Worm (Caenorhabditis elegans) whole organism, dauer: ENCODE measurements around the gene vps-15.

ENCODE experiments used
- unc-62 ChIP-seq: sonication (generic microtip); optimal IDR thresholded peaks from 2 replicates; lab custom pipeline; 2017; ENCODE audit warnings: missing biosample characterization, missing genetic modification reagents, missing genetic modification characterization

The vps-15 gene

ce11 chrII:11925203-11925602 is 9.6 kb upstream of the vps-15 start:
- TF ChIP-seq unc-62 (GFP tag; lab: Kevin White, UChicago) = no peak

DNA sequence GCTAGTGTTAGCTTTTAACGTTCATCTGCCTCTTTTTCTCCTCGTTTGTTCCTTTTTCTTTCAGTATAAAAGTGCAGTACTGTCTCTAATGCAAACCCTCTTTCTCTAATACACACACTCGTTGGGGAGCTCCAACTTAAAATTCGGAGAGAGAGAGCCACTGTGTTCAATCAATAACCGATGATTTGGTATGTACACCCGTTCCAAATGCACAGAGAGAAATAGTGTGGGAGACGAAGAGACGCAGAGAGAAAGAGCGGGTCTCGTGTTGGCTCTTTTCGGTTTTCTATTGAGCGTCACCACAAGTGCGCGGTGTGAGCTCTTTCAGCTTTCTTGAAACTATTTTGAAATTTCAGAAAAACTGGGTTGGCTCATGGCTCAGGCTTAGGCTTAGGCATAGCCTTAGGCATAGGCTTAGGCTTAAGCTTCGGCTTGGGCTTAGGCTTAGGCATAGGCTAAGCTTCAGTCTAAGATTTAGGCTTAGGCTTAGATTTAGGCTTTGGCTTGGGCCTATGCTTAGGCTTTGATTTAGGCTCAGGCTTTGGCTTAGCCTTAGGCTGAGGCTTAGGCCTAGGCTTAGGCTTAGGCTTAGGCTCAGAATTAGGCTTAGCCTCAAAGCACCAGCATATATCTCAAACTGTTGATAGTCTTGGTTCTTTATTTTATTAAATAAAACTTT is 8.1 kb upstream of the vps-15 start:
- no peak for TF ChIP-seq unc-62 (GFP tag; lab: Kevin White, UChicago)

- no peak for TF ChIP-seq unc-62 (GFP tag; lab: Kevin White, UChicago)
Measured at ce11 chrII:11922757-11923538, 7.3 kb upstream of the vps-15 start.

DNA sequence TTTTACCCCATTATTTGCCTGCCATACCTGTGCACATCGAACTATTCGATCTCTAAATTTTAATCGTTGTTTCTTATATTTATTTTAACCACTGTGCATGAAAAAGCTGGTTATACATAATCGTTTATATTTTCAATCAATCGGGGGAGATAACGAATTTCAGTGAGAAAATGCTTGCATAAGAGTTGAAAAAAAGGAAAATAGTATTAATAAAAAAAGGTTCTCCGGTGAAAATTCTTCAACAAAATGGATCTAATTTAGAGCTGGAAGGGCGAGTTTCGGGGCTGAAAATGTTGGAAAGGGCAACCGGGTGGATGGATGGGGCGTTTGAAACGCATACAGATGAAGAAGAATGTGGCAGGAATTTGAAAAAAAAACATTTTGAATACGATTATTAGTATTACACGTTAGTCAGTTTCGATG is 1.9 kb upstream of the vps-15 start:
- no peak for TF ChIP-seq unc-62 (GFP tag; lab: Kevin White, UChicago)

DNA sequence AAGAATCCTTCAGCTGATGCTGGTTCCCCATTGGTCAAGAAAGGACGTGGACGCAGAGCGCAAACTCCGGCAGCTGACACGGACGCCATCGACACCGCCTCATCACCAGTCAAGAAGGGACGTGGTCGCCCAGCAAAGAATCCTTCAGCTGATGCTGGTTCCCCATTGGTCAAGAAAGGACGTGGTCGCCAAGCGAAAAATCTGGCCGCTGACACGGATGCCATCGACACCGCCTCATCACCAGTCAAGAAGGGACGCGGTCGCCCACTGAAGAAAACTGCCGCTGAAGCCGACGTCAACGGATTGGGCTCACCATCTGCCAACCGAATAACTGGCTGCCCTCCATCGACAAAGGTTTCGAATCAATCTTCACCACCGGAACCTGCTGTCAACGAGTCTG is 1.3 kb upstream of the vps-15 start:
- no peak for TF ChIP-seq unc-62 (GFP tag; lab: Kevin White, UChicago)

DNA sequence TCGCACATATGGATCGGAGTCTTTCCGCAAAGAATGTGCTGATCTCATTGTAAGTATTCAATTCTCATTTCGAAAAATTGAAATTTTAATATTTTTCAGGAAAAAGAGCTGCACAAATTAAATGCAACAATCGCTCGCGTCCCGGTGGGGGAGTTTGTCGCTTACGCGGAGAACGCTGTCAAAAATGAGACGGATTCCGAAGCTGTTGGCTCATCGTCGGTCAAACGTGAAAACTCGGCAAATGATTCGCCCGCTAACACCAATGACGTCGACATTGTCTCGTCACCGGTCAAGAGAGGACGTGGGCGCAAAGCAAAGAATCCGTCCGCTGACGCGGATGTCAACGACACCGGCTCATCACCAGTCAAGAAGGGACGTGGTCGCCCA is 896 bp upstream of the vps-15 start:
- no peak for TF ChIP-seq unc-62 (GFP tag; lab: Kevin White, UChicago)

- no peak for TF ChIP-seq unc-62 (GFP tag; lab: Kevin White, UChicago)
Measured at ce11 chrII:11914304-11914703, 1.3 kb downstream of the vps-15 start, which contains the start of gene ZK930.7. Gene ZK930.7 (plus strand): TSS chrII:11914604.

ce11 chrII:11910569-11910968 is 5.1 kb downstream of the vps-15 start:
- TF ChIP-seq unc-62 (GFP tag; lab: Kevin White, UChicago) = no peak

- TF ChIP-seq unc-62 (GFP tag; lab: Kevin White, UChicago) = no peak
Measured at ce11 chrII:11906217-11906616, 9.4 kb downstream of the vps-15 start, which contains the start of gene ZK930.4. Gene ZK930.4 (plus strand): TSS chrII:11906517.

ce11 chrII:11905023-11905422 is 10.6 kb downstream of the vps-15 start:
- TF ChIP-seq unc-62 (GFP tag; lab: Kevin White, UChicago) = no peak

DNA sequence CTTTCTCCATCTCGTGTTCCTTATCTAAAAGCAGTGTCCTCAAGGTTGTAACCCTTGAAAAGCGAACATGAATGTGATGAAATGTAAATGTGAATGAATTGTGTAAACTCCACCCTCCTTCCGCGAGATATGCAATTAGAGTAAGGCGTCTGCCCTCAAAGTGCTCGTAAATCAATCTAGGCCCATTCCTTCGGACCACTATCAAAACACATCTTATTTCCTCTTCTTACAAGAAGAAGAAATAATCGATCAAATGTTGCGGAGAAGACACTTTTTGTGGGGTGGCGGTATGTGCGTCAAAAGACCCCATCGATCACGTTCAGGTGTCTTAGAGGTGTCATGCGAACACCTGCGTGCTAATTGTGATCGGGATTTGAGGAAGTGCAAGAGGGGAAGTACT is 13.4 kb downstream of the vps-15 start:
- no peak for TF ChIP-seq unc-62 (GFP tag; lab: Kevin White, UChicago)

ce11 chrII:11901110-11901509 is 14.5 kb downstream of the vps-15 start, which contains the start of gene vab-23:
Gene vab-23 (minus strand): TSS chrII:11901210.
- no peak for TF ChIP-seq unc-62 (GFP tag; lab: Kevin White, UChicago)

DNA sequence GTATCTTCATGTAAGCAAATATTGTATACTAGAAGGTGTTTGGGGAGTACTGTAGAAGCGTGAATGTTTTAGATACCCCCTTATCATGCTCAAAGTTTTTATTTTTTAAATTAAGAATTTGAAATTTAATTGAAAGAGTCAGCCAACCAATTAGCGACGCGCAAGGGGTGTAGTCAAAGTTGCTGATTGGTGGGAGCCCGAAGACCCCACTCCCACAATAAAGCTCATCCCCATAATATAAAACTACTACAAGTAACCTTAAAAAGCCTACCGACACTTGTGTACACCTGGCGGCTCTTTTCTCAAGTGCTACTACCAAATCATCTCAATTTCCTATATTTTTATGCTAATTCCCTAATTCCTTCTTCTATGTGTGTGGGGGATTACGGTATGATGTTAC is 15.9 kb downstream of the vps-15 start:
- TF ChIP-seq unc-62 (GFP tag; lab: Kevin White, UChicago) = no peak

DNA sequence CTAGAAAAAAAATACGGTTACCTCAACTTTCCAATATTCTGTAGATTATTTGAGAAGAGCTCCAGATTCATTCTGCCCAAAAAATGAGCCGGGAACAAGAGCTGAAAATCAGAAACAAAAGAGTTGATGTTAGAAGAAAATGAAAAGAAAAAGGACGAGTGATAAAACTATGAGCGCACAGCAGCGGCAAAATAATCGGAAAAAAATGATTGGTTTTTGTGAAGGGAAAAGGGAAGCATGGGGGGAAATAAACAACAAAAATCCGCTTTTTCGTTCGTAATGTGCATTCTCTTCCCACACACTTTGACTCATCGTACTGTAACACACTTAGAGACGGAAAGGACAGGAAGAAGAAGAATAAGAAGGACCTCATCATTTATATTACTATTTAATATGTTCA is 22.3 kb downstream of the vps-15 start, which contains the start of gene ZK930.2:
TSS of gene ZK930.2 (minus strand) at position 101 of the 400 bp plus-strand sequence.
- TF ChIP-seq unc-62 (GFP tag; lab: Kevin White, UChicago) = no peak

ce11 chrII:11890596-11890995 is 25.1 kb downstream of the vps-15 start:
- no peak for TF ChIP-seq unc-62 (GFP tag; lab: Kevin White, UChicago)

- TF ChIP-seq unc-62 (GFP tag; lab: Kevin White, UChicago) = no peak
Measured at ce11 chrII:11889420-11890075, 26.1 kb downstream of the vps-15 start.
